Fruit fly (Drosophila melanogaster) whole organism, adult: ENCODE measurements around the gene tok.
A peak's percentile ranks its signal among the peaks of the same experiment; 100 is the strongest.

Experiments
- CG11617 ChIP-seq: fragments of 200-800 bp; sonication (Bioruptor generic); optimal IDR thresholded peaks from 2 replicates; lab custom pipeline; 2017; ENCODE audit warnings: mild to moderate bottlenecking, missing biosample characterization, missing genetic modification reagents, missing genetic modification characterization
- CG12768 ChIP-seq: fragments of 200-800 bp; sonication (Bioruptor generic); optimal IDR thresholded peaks from 2 replicates; lab custom pipeline; 2017; ENCODE audit warnings: missing biosample characterization, missing genetic modification characterization, mild to moderate bottlenecking, moderate library complexity, missing genetic modification reagents
- CG14711 ChIP-seq: fragments of 200-800 bp; sonication (Bioruptor generic); optimal IDR thresholded peaks from 2 replicates; lab custom pipeline; 2018; ENCODE audit warnings: missing biosample characterization, mild to moderate bottlenecking, missing genetic modification characterization, moderate library complexity
- CG1620 ChIP-seq: fragments of 200-800 bp; sonication (Bioruptor generic); optimal IDR thresholded peaks from 2 replicates; lab custom pipeline; 2016; ENCODE audit warnings: missing biosample characterization, missing genetic modification characterization
- CG33017 ChIP-seq: fragments of 200-800 bp; sonication (Bioruptor generic); optimal IDR thresholded peaks from 2 replicates; lab custom pipeline; 2018; ENCODE audit warnings: missing biosample characterization, mild to moderate bottlenecking, missing genetic modification characterization, moderate library complexity
- CG5204 ChIP-seq: fragments of 200-800 bp; sonication (Bioruptor generic); optimal IDR thresholded peaks from 2 replicates; lab custom pipeline; 2016; ENCODE audit warnings: missing biosample characterization, missing genetic modification characterization
- CG7045 ChIP-seq: fragments of 200-800 bp; sonication (Bioruptor generic); optimal IDR thresholded peaks from 2 replicates; lab custom pipeline; 2017; ENCODE audit warnings: missing biosample characterization, mild to moderate bottlenecking, missing genetic modification characterization
- CG7101 ChIP-seq: fragments of 200-800 bp; sonication (Bioruptor generic); optimal IDR thresholded peaks from 2 replicates; lab custom pipeline; 2018; ENCODE audit warnings: missing biosample characterization, mild to moderate bottlenecking, missing genetic modification characterization, moderate library complexity
- Clk ChIP-seq: fragments of 200-800 bp; sonication (Bioruptor generic); optimal IDR thresholded peaks from 2 replicates; lab custom pipeline; 2017; ENCODE audit warnings: missing biosample characterization, missing genetic modification characterization
- Crg-1 ChIP-seq: fragments of 200-800 bp; sonication (Bioruptor generic); optimal IDR thresholded peaks from 2 replicates; lab custom pipeline; 2016; ENCODE audit warnings: missing biosample characterization, missing genetic modification characterization
- Hr96 ChIP-seq: fragments of 200-800 bp; sonication (Bioruptor generic); optimal IDR thresholded peaks from 2 replicates; lab custom pipeline; 2016; ENCODE audit warnings: missing biosample characterization, missing genetic modification characterization
- Mnt ChIP-seq: fragments of 200-800 bp; sonication (Bioruptor generic); optimal IDR thresholded peaks from 2 replicates; lab custom pipeline; 2016; ENCODE audit warnings: missing biosample characterization, mild to moderate bottlenecking, missing genetic modification characterization
- bab1 ChIP-seq: fragments of 200-800 bp; sonication (Bioruptor generic); optimal IDR thresholded peaks from 3 replicates; lab custom pipeline; 2019; ENCODE audit warnings: missing biosample characterization, mild to moderate bottlenecking, missing genetic modification characterization, moderate library complexity
- cic ChIP-seq: fragments of 200-800 bp; sonication (Bioruptor generic); optimal IDR thresholded peaks from 2 replicates; lab custom pipeline; 2017; ENCODE audit warnings: missing biosample characterization, mild to moderate bottlenecking, missing genetic modification characterization, moderate library complexity
- cnc ChIP-seq, 2 experiments: fragments of >200 bp; optimal IDR thresholded peaks; 2 replicates each; lab custom pipeline; 2017
- kay ChIP-seq: fragments of 200-800 bp; sonication (Bioruptor generic); peaks from one replicate; lab custom pipeline; 2016; ENCODE audit warnings: missing biosample characterization, missing genetic modification characterization, borderline replicate concordance
- ovo ChIP-seq: fragments of 200-800 bp; sonication (Bioruptor generic); optimal IDR thresholded peaks from 2 replicates; lab custom pipeline; 2016; ENCODE audit warnings: missing biosample characterization, missing genetic modification characterization
- pad ChIP-seq: fragments of 200-800 bp; sonication (Bioruptor generic); optimal IDR thresholded peaks from 3 replicates; lab custom pipeline; 2017; ENCODE audit warnings: missing biosample characterization, missing genetic modification characterization, mild to moderate bottlenecking, moderate library complexity, missing genetic modification reagents
- tj ChIP-seq: fragments of 200-800 bp; sonication (Bioruptor generic); optimal IDR thresholded peaks from 3 replicates; lab custom pipeline; 2017; ENCODE audit warnings: missing biosample characterization, mild to moderate bottlenecking, missing genetic modification characterization, moderate library complexity
- toe ChIP-seq: fragments of 200-800 bp; sonication (Bioruptor generic); optimal IDR thresholded peaks from 2 replicates; lab custom pipeline; 2016; ENCODE audit warnings: missing biosample characterization, missing genetic modification characterization

The tok gene

dm6 chr3R:24766684-24767083, 47.2 kb downstream of the tok start:
- TF ChIP-seq kay (GFP tag; lab: Kevin White, UChicago): peak; percentile 21
- TF ChIP-seq Mnt (GFP tag; lab: Kevin White, UChicago): no peak

- no peak for TF ChIP-seq kay (GFP tag; lab: Kevin White, UChicago)
- TF ChIP-seq ovo: no peak
- TF ChIP-seq CG12768 (GFP tag; lab: Kevin White, UChicago): no peak
- no peak for TF ChIP-seq CG1620
- TF ChIP-seq Crg-1: no peak
- TF ChIP-seq Hr96 (GFP tag; lab: Kevin White, UChicago): no peak
- no peak for TF ChIP-seq CG5204 (GFP tag; lab: Kevin White, UChicago)
- no peak for TF ChIP-seq Clk (GFP tag; lab: Kevin White, UChicago)
- no peak for TF ChIP-seq bab1 (GFP tag; lab: Kevin White, UChicago)
- TF ChIP-seq CG11617 (GFP tag; lab: Kevin White, UChicago): no peak
- no peak for TF ChIP-seq cic (GFP tag; lab: Kevin White, UChicago)
- no peak for TF ChIP-seq CG7101 (tag; lab: Kevin White, UChicago)
- no peak for TF ChIP-seq tj (GFP tag; lab: Kevin White, UChicago)
- no peak for TF ChIP-seq cnc (optimal IDR thresholded peaks at IDR 0.05; lab: Kevin White, UChicago)
- no peak for TF ChIP-seq Mnt (GFP tag; lab: Kevin White, UChicago)
Measured at dm6 chr3R:24767667-24768340, 48.3 kb downstream of the tok start.

- peak; percentile 96 for TF ChIP-seq toe (GFP tag; lab: Kevin White, UChicago)
- TF ChIP-seq bab1 (GFP tag; lab: Kevin White, UChicago): peak; percentile 84
- peak; percentile 7 for TF ChIP-seq cic (GFP tag; lab: Kevin White, UChicago)
- TF ChIP-seq CG7101 (tag; lab: Kevin White, UChicago): peak; percentile 94
- peak; percentile 90 for TF ChIP-seq CG14711 (tag; lab: Kevin White, UChicago)
- peak; percentile 65 for TF ChIP-seq ovo
- TF ChIP-seq CG5204 (GFP tag; lab: Kevin White, UChicago): peak; percentile 97
- TF ChIP-seq CG7045 (GFP tag; lab: Kevin White, UChicago): peak; percentile 96
- TF ChIP-seq CG1620: peak; percentile 81
- peak; percentile 93 for TF ChIP-seq CG33017
- peak; percentile 89 for TF ChIP-seq Crg-1
- peak; percentile 79 for TF ChIP-seq tj (GFP tag; lab: Kevin White, UChicago)
- peak; percentile 85 for TF ChIP-seq pad (GFP tag; lab: Kevin White, UChicago)
- peak; percentile 94 for TF ChIP-seq Hr96 (GFP tag; lab: Kevin White, UChicago)
- TF ChIP-seq Mnt (GFP tag; lab: Kevin White, UChicago): peak; percentile 70
- TF ChIP-seq cnc (optimal IDR thresholded peaks at IDR 0.05; lab: Kevin White, UChicago): no peak
- peak; percentile 71 for TF ChIP-seq kay (GFP tag; lab: Kevin White, UChicago)
- TF ChIP-seq Clk (GFP tag; lab: Kevin White, UChicago): peak; percentile 92
- peak; percentile 93 for TF ChIP-seq CG11617 (GFP tag; lab: Kevin White, UChicago)
- TF ChIP-seq CG12768 (GFP tag; lab: Kevin White, UChicago): peak; percentile 97
Measured at dm6 chr3R:24768538-24769401, 49.3 kb downstream of the tok start, which contains the start of gene CG13631. Gene CG13631, plus strand, starts transcription at chr3R:24769351.

dm6 chr3R:24769601-24770000, 50.1 kb downstream of the tok start:
- no peak for TF ChIP-seq CG7101 (tag; lab: Kevin White, UChicago)
- no peak for TF ChIP-seq cic (GFP tag; lab: Kevin White, UChicago)

dm6 chr3R:24771273-24772231, 52.1 kb downstream of the tok start, which contains the start of gene CG42331:
Gene CG42331, plus strand, starts transcription at chr3R:24772181.
- TF ChIP-seq CG12768 (GFP tag; lab: Kevin White, UChicago) (peak; percentile 20), ovo (no peak), CG33017 (peak; percentile 50)

- no peak for TF ChIP-seq Hr96 (GFP tag; lab: Kevin White, UChicago)
- no peak for TF ChIP-seq CG5204 (GFP tag; lab: Kevin White, UChicago)
- no peak for TF ChIP-seq toe (GFP tag; lab: Kevin White, UChicago)
- no peak for TF ChIP-seq CG33017
- TF ChIP-seq Clk (GFP tag; lab: Kevin White, UChicago): no peak
- no peak for TF ChIP-seq CG14711 (tag; lab: Kevin White, UChicago)
- no peak for TF ChIP-seq Crg-1
- TF ChIP-seq CG7101 (tag; lab: Kevin White, UChicago): no peak
Measured at dm6 chr3R:24773016-24773415, 53.5 kb downstream of the tok start.
